Worm (Caenorhabditis elegans): Measurements from ENCODE around the gene hlh-25.

hlh-25 gene

ce11 chrII:5577060-5577459 lies 42.0 kb downstream of the hlh-25 start (continued):
- TF ChIP-seq zfp-3 (GFP tag; conservative IDR thresholded peaks at IDR 0.05) (no peak), zip-2 (tag; optimal IDR thresholded peaks at IDR 0.05) (peak; percentile 23), lin-1 (GFP tag; IDR thresholded peaks at IDR 0.05) (no peak), daf-19 (GFP tag; conservative IDR thresholded peaks at IDR 0.05) (peak; percentile 84), dmd-9 (GFP tag; IDR thresholded peaks at IDR 0.05) (peak; percentile 56), mdl-1 (tag; optimal IDR thresholded peaks at IDR 0.05) (no peak), ceh-44 (GFP tag; IDR thresholded peaks at IDR 0.05) (0 out of 2 replicates have a peak, but pooled peaks have one; percentile 26), nhr-6 (tag; optimal IDR thresholded peaks at IDR 0.05) (no peak), aha-1 (tag) (peak; percentile 77), pqm-1 (tag; optimal IDR thresholded peaks at IDR 0.05) (no peak), arid-1 (GFP tag; conservative IDR thresholded peaks at IDR 0.05) (peak; percentile 46; the same call in 1 of the 2 replicates), unc-39 (tag; optimal IDR thresholded peaks at IDR 0.05) (no peak), nhr-42 (GFP tag; IDR thresholded peaks at IDR 0.05) (0 out of 2 replicates have a peak, but pooled peaks have one; percentile 44), hlh-30 (tag; optimal IDR thresholded peaks at IDR 0.05; ENCODE audit: insufficient read depth) (peak; percentile 52), gei-8 (GFP tag; optimal IDR thresholded peaks at IDR 0.05) (peak; percentile 4), rbr-2 (tag; optimal IDR thresholded peaks at IDR 0.05) (peak; percentile 60), ceh-82 (tag; optimal IDR thresholded peaks at IDR 0.05) (no peak), snpc-4 (tag; optimal IDR thresholded peaks at IDR 0.05) (no peak), tra-1 (GFP tag; IDR thresholded peaks at IDR 0.05) (peak; percentile 54; the same call in 1 of the 2 replicates), D1046.2 (GFP tag; IDR thresholded peaks at IDR 0.05) (0 out of 2 replicates have a peak, but pooled peaks have one; percentile 53), spr-1 (tag; optimal IDR thresholded peaks at IDR 0.05) (peak; percentile 11), lin-13 (GFP tag; optimal IDR thresholded peaks at IDR 0.05) (no peak), dmd-6 (GFP tag; IDR thresholded peaks at IDR 0.05) (peak; percentile 59), nhr-41 (GFP tag; IDR thresholded peaks at IDR 0.05) (no peak), vab-7 (GFP tag; IDR thresholded peaks at IDR 0.05) (peak; percentile 67; the same call in 1 of the 2 replicates), hif-1 (tag; optimal IDR thresholded peaks at IDR 0.05) (peak in 1 of 2 experiments; percentile 6), madf-9 (GFP tag; conservative IDR thresholded peaks at IDR 0.05) (peak; percentile 55; the same call in 1 of the 2 replicates), ctbp-1 (GFP tag; IDR thresholded peaks at IDR 0.05) (peak; percentile 63; the same call in 1 of the 2 replicates), snpc-1.2 (GFP tag; IDR thresholded peaks at IDR 0.05) (no peak), ces-1 (GFP tag; optimal IDR thresholded peaks at IDR 0.05) (no peak), lir-3 (tag; optimal IDR thresholded peaks at IDR 0.05) (no peak), nhr-102 (tag; optimal IDR thresholded peaks at IDR 0.05) (peak; percentile 56), hmg-1.1 (GFP tag; IDR thresholded peaks at IDR 0.05) (peak; percentile 80)

ce11 chrII:5578035-5578434 lies 43.0 kb downstream of the hlh-25 start, which contains the start of gene T25E4.1:
T25E4.1 (plus strand) TSS chrII:5578335.
- TF ChIP-seq rbr-2 (tag; optimal IDR thresholded peaks at IDR 0.05) (no peak), skn-1 (tag; optimal IDR thresholded peaks at IDR 0.05) (no peak), sdz-12 (GFP tag; optimal IDR thresholded peaks at IDR 0.05) (no peak), saeg-2 (GFP tag; IDR thresholded peaks at IDR 0.05) (no peak)

ce11 chrII:5578714-5579113 lies 43.7 kb downstream of the hlh-25 start:
- TF ChIP-seq T20F7.1 (GFP tag; optimal IDR thresholded peaks at IDR 0.05) = no peak
- peak; percentile 83 for TF ChIP-seq set-16 (GFP tag; IDR thresholded peaks at IDR 0.05)
